Fruit fly (Drosophila melanogaster) whole organism, embryonic: ENCODE measurements around the gene dlt.

Experiments
- Abd-B ChIP-seq: fragments of 200-800 bp; sonication (Bioruptor generic); optimal IDR thresholded peaks from 2 replicates; lab custom pipeline; 2018; ENCODE audit warnings: missing biosample characterization, mild to moderate bottlenecking, missing genetic modification characterization, moderate library complexity
- Antp ChIP-seq: fragments of 200-800 bp; sonication (Bioruptor generic); optimal IDR thresholded peaks from 3 replicates; lab custom pipeline; 2016; ENCODE audit warnings: missing biosample characterization, missing genetic modification characterization
- BtbVII ChIP-seq: fragments of 200-800 bp; sonication (Bioruptor generic); optimal IDR thresholded peaks from 3 replicates; lab custom pipeline; 2017; ENCODE audit warnings: missing biosample characterization, mild to moderate bottlenecking, missing genetic modification characterization
- CG10147 ChIP-seq: fragments of 200-800 bp; sonication (Bioruptor generic); optimal IDR thresholded peaks from 2 replicates; lab custom pipeline; 2019; ENCODE audit warnings: missing biosample characterization, mild to moderate bottlenecking, missing genetic modification characterization, moderate library complexity
- CG10543 ChIP-seq: fragments of 200-800 bp; sonication (Bioruptor generic); optimal IDR thresholded peaks from 3 replicates; lab custom pipeline; 2017; ENCODE audit warnings: missing biosample characterization, mild to moderate bottlenecking, missing genetic modification characterization, moderate library complexity
- CG10959 ChIP-seq: fragments of 200-800 bp; sonication (Bioruptor generic); IDR thresholded peaks from 2 replicates; pipeline ENCODE4 v1.3.6; 2022; ENCODE audit warnings: missing biosample characterization, missing genetic modification characterization
- CG15011 ChIP-seq: fragments of 200-800 bp; sonication (Bioruptor generic); optimal IDR thresholded peaks from 3 replicates; lab custom pipeline; 2018; ENCODE audit warnings: missing biosample characterization, mild to moderate bottlenecking, missing genetic modification characterization
- CG1603 ChIP-seq: fragments of 200-800 bp; sonication (Bioruptor generic); optimal IDR thresholded peaks from 2 replicates; lab custom pipeline; 2019; ENCODE audit warnings: missing biosample characterization, mild to moderate bottlenecking, missing genetic modification characterization, moderate library complexity
- CG17568 ChIP-seq: fragments of 200-800 bp; sonication (Bioruptor generic); optimal IDR thresholded peaks from 2 replicates; lab custom pipeline; 2018; ENCODE audit warnings: missing biosample characterization, mild to moderate bottlenecking, missing genetic modification characterization, moderate library complexity
- CG30431 ChIP-seq: fragments of 200-800 bp; sonication (Bioruptor generic); optimal IDR thresholded peaks from 2 replicates; lab custom pipeline; 2017; ENCODE audit warnings: missing biosample characterization, missing genetic modification characterization
- CG3163 ChIP-seq: fragments of 200-800 bp; sonication (Bioruptor generic); optimal IDR thresholded peaks from 3 replicates; lab custom pipeline; 2016; ENCODE audit warnings: missing biosample characterization, missing genetic modification characterization
- CG32767 ChIP-seq: fragments of 200-800 bp; sonication (Bioruptor generic); IDR thresholded peaks from 2 replicates; pipeline ENCODE4 v1.3.6; 2022; ENCODE audit warnings: missing biosample characterization, missing genetic modification characterization
- CG34376 ChIP-seq: fragments of 200-800 bp; sonication (Bioruptor generic); optimal IDR thresholded peaks from 2 replicates; lab custom pipeline; 2018; ENCODE audit warnings: missing biosample characterization, mild to moderate bottlenecking, missing genetic modification characterization
- CG4360 ChIP-seq: fragments of 200-800 bp; sonication (Bioruptor generic); IDR thresholded peaks from 2 replicates; pipeline ENCODE4 v1.3.6; 2022; ENCODE audit warnings: missing biosample characterization, missing genetic modification characterization
- CG4730 ChIP-seq: fragments of 200-800 bp; sonication (Bioruptor generic); IDR thresholded peaks from 2 replicates; pipeline ENCODE4 v1.3.6; 2022; ENCODE audit warnings: missing biosample characterization, missing genetic modification characterization
- CG4820 ChIP-seq: fragments of 200-800 bp; sonication (Bioruptor generic); optimal IDR thresholded peaks from 3 replicates; lab custom pipeline; 2016; ENCODE audit warnings: missing biosample characterization, missing genetic modification characterization
- CG4854 ChIP-seq: fragments of 200-800 bp; sonication (Bioruptor generic); optimal IDR thresholded peaks from 2 replicates; lab custom pipeline; 2016; ENCODE audit warnings: missing biosample characterization, missing genetic modification characterization, inconsistent platforms
- CG6654 ChIP-seq: fragments of 200-800 bp; sonication (Bioruptor generic); optimal IDR thresholded peaks from 2 replicates; lab custom pipeline; 2017; ENCODE audit warnings: missing biosample characterization, mild to moderate bottlenecking, missing genetic modification characterization
- CG6683 ChIP-seq: fragments of 200-800 bp; sonication (Bioruptor generic); optimal IDR thresholded peaks from 2 replicates; lab custom pipeline; 2017; ENCODE audit warnings: missing biosample characterization, mild to moderate bottlenecking, missing genetic modification characterization, missing genetic modification reagents
- CG7963 ChIP-seq: fragments of 200-800 bp; sonication (Bioruptor generic); IDR thresholded peaks from 3 replicates; pipeline ENCODE4 v1.3.6; 2022; ENCODE audit warnings: missing biosample characterization, missing genetic modification characterization; ENCODE audit not compliant: partially characterized antibody
- CG8359 ChIP-seq: fragments of 200-800 bp; sonication (Bioruptor generic); optimal IDR thresholded peaks from 2 replicates; lab custom pipeline; 2017; ENCODE audit warnings: missing biosample characterization, mild to moderate bottlenecking, missing genetic modification characterization, borderline replicate concordance
- CG8765 ChIP-seq: fragments of 200-800 bp; sonication (Bioruptor generic); IDR thresholded peaks from 2 replicates; pipeline ENCODE4 v1.3.6; 2022; ENCODE audit warnings: missing biosample characterization, missing genetic modification characterization
- Doc2 ChIP-seq: fragments of 200-800 bp; sonication (Bioruptor generic); IDR thresholded peaks from 2 replicates; pipeline ENCODE4 v1.3.6; 2022; ENCODE audit warnings: missing biosample characterization, missing genetic modification characterization
- Fer3 ChIP-seq: fragments of 200-800 bp; sonication (Bioruptor generic); optimal IDR thresholded peaks from 2 replicates; lab custom pipeline; 2018; ENCODE audit warnings: missing biosample characterization, mild to moderate bottlenecking, missing genetic modification characterization, moderate library complexity
- GATAe ChIP-seq: fragments of 200-800 bp; sonication (Bioruptor generic); conservative IDR thresholded peaks from 2 replicates; pipeline ENCODE4 v1.3.6; 2022; ENCODE audit warnings: missing biosample characterization, missing genetic modification characterization
- Med ChIP-seq: fragments of 200-800 bp; sonication (Bioruptor generic); peaks from one replicate; lab custom pipeline; 2016; ENCODE audit warnings: missing biosample characterization, missing genetic modification characterization, mild to moderate bottlenecking, inconsistent platforms, moderate library complexity
- PHDP ChIP-seq: fragments of 200-800 bp; sonication (Bioruptor generic); optimal IDR thresholded peaks from 3 replicates; lab custom pipeline; 2018; ENCODE audit warnings: missing biosample characterization, mild to moderate bottlenecking, missing genetic modification characterization, moderate library complexity
- Ptx1 ChIP-seq: fragments of 200-800 bp; sonication (Bioruptor generic); IDR thresholded peaks from 2 replicates; pipeline ENCODE4 v1.3.6; 2022; ENCODE audit warnings: missing biosample characterization, missing genetic modification characterization
- Usf ChIP-seq: fragments of 200-800 bp; sonication (Bioruptor generic); optimal IDR thresholded peaks from 2 replicates; lab custom pipeline; 2017; ENCODE audit warnings: missing genotype, missing biosample characterization, missing genetic modification characterization
- Vsx1 ChIP-seq: fragments of 200-800 bp; sonication (Bioruptor generic); optimal IDR thresholded peaks from 2 replicates; lab custom pipeline; 2017; ENCODE audit warnings: missing biosample characterization, mild to moderate bottlenecking, missing genetic modification characterization, missing genetic modification reagents
- YL-1 ChIP-seq: fragments of 200-800 bp; sonication (Bioruptor generic); optimal IDR thresholded peaks from 3 replicates; lab custom pipeline; 2017; ENCODE audit warnings: missing biosample characterization, mild to moderate bottlenecking, missing genetic modification characterization
- aop ChIP-seq: fragments of 200-800 bp; sonication (Bioruptor generic); IDR thresholded peaks from 2 replicates; pipeline ENCODE4 v1.3.6; 2022; ENCODE audit warnings: missing biosample characterization, missing genetic modification characterization
- chinmo ChIP-seq: fragments of 200-800 bp; sonication (Bioruptor generic); IDR thresholded peaks from 4 replicates; pipeline ENCODE4 v1.3.6; 2022; ENCODE audit warnings: missing biosample characterization, missing genetic modification characterization; ENCODE audit not compliant: partially characterized antibody
- crc ChIP-seq: fragments of 200-800 bp; sonication (Bioruptor generic); optimal IDR thresholded peaks from 2 replicates; lab custom pipeline; 2016; ENCODE audit warnings: missing biosample characterization, missing genetic modification characterization
- crp ChIP-seq, 2 experiments: fragments of 200-800 bp; sonication (Bioruptor generic); optimal IDR thresholded peaks; 2 replicates in 1 of 2; 3 replicates in 1 of 2; lab custom pipeline; 2017; ENCODE audit warnings: missing biosample characterization in 2 of 2, missing genetic modification characterization in 2 of 2, mild to moderate bottlenecking in 1 of 2, moderate library complexity in 1 of 2
- gce ChIP-seq: fragments of 200-800 bp; sonication (Bioruptor generic); IDR thresholded peaks from 3 replicates; pipeline ENCODE4 v1.3.6; 2022; ENCODE audit warnings: missing biosample characterization, missing genetic modification characterization
- klu ChIP-seq: fragments of 200-800 bp; sonication (Bioruptor generic); IDR thresholded peaks from 2 replicates; pipeline ENCODE4 v1.3.6; 2022; ENCODE audit warnings: missing biosample characterization, missing genetic modification characterization
- mirr ChIP-seq: fragments of 200-800 bp; sonication (Bioruptor generic); optimal IDR thresholded peaks from 3 replicates; lab custom pipeline; 2018; ENCODE audit warnings: missing biosample characterization, mild to moderate bottlenecking, missing genetic modification characterization
- nerfin-1 ChIP-seq: fragments of 200-800 bp; sonication (Bioruptor generic); optimal IDR thresholded peaks from 3 replicates; lab custom pipeline; 2019; ENCODE audit warnings: missing biosample characterization, mild to moderate bottlenecking, missing genetic modification characterization, moderate library complexity
- onecut ChIP-seq: fragments of 200-800 bp; sonication (Bioruptor generic); IDR thresholded peaks from 2 replicates; pipeline ENCODE4 v1.3.6; 2022; ENCODE audit warnings: missing biosample characterization, missing genetic modification characterization
- pan ChIP-seq, 4 experiments: fragments of >200 bp in 3 of 4; fragments of 200-800 bp in 1 of 4; sonication (Bioruptor generic) in 1 of 4; optimal IDR thresholded peaks in 3 of 4; IDR thresholded peaks in 1 of 4; 2 replicates each; pipeline versions ENCODE4 v1.3.6 to Lab custom; 2017 to 2022; ENCODE audit warnings: missing biosample characterization in 2 of 4, missing genetic modification characterization in 2 of 4, mixed read lengths in 1 of 4
- pita ChIP-seq: fragments of 200-800 bp; sonication (Bioruptor generic); optimal IDR thresholded peaks from 2 replicates; lab custom pipeline; 2017; ENCODE audit warnings: missing biosample characterization, mild to moderate bottlenecking, missing genetic modification characterization
- sc ChIP-seq, 3 experiments: fragments of >200 bp in 2 of 3; fragments of 200-800 bp in 1 of 3; sonication (Bioruptor generic) in 1 of 3; optimal IDR thresholded peaks; 2 replicates in 2 of 3; 3 replicates in 1 of 3; lab custom pipeline; 2017; ENCODE audit warnings: mild to moderate bottlenecking in 1 of 3, missing biosample characterization in 1 of 3, missing genetic modification characterization in 1 of 3, missing genetic modification reagents in 1 of 3
- sima ChIP-seq: fragments of 200-800 bp; sonication (Bioruptor generic); optimal IDR thresholded peaks from 2 replicates; lab custom pipeline; 2016; ENCODE audit warnings: missing biosample characterization, missing genetic modification characterization
- slou ChIP-seq: fragments of 200-800 bp; sonication (Bioruptor generic); optimal IDR thresholded peaks from 3 replicates; lab custom pipeline; 2016; ENCODE audit warnings: missing biosample characterization, missing genetic modification characterization
- unpg ChIP-seq: fragments of 200-800 bp; sonication (Bioruptor generic); optimal IDR thresholded peaks from 3 replicates; lab custom pipeline; 2018; ENCODE audit warnings: missing biosample characterization, mild to moderate bottlenecking, missing genetic modification characterization, moderate library complexity
- vfl ChIP-seq: fragments of 200-800 bp; sonication (Bioruptor generic); optimal IDR thresholded peaks from 2 replicates; lab custom pipeline; 2016; ENCODE audit warnings: missing biosample characterization, missing genetic modification characterization

dlt gene

DNA sequence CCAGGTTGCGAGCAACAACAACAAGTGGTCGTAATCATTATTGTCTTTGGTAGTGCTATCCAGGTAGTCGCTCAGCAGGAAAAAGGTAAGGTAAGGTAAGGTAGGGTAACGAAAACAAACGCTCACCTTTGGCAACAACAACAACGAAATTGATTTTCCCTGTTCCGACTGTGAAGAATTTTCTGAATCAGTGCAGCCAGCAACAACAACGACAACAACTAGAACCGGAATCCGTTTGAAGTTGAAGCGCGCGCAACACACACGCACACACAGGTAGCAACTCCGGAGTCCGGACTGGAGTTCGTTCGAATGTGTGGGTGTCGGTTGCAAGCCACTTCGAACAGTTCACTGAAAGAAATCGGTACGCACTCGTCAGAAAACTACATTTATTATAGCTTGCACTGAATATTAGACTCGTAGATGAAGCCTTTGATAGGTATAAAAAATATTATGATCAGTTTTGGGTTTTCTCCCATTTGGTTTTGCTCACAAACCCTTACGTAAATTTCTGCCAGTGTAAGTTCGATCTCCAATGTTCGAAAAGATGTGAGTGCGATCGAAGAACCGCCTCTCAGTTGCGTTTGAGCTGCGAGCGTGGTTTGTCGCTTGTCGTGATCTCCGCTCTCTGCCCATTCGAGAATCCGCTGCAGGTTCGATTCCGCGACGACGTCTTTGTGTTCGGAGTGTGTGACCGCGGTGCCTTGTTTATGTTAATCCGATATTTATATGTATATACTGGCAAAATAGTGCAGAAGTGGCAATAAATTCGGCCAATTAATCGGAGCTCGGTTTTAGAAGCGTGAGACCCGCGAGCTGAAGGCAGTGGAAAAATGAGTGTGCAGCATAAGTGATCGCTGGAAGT is 48.6 kb downstream of the dlt start, which contains the start of gene CG13921 (continued):
- TF ChIP-seq CG17568 (GFP tag; lab: Kevin White, UChicago) = no peak
- peak; percentile 98 for TF ChIP-seq vfl
- peak; percentile 99 for TF ChIP-seq CG30431
- TF ChIP-seq CG6654 = peak; percentile 92
- TF ChIP-seq gce (GFP tag; lab: Robert Waterston, UW) = peak; percentile 98
- TF ChIP-seq CG34376 (GFP tag; lab: Kevin White, UChicago) = peak; percentile 93
- peak; percentile 99 for TF ChIP-seq CG8765 (GFP tag; lab: Robert Waterston, UW)
- TF ChIP-seq PHDP (tag; lab: Kevin White, UChicago) = peak; percentile 98
- TF ChIP-seq CG32767 (GFP tag; lab: Robert Waterston, UW) = peak; percentile 98
- TF ChIP-seq Fer3 = peak; percentile 98
- TF ChIP-seq unpg = peak; percentile 99
- peak; percentile 99 for TF ChIP-seq CG4854 (GFP tag; lab: Kevin White, UChicago)
- peak; percentile 99 for TF ChIP-seq CG1603 (tag; lab: Kevin White, UChicago)
- TF ChIP-seq CG4730 (GFP tag; lab: Robert Waterston, UW) = peak; percentile 99
- peak; percentile 69; the same call in 1 of the 4 replicates for TF ChIP-seq chinmo (GFP tag; lab: Robert Waterston, UW)
- peak; percentile 100 for TF ChIP-seq Antp (GFP tag; lab: Kevin White, UChicago)
- TF ChIP-seq GATAe (GFP tag; lab: Robert Waterston, UW) = peak; percentile 91
- peak; percentile 100 for TF ChIP-seq CG10959 (GFP tag; lab: Robert Waterston, UW)
- peak; percentile 99 for TF ChIP-seq CG4820 (GFP tag; lab: Kevin White, UChicago)
- TF ChIP-seq Vsx1 = peak; percentile 97
- peak; percentile 98 for TF ChIP-seq CG4360 (GFP tag; lab: Robert Waterston, UW)
- peak; percentile 98 for TF ChIP-seq CG10147
- TF ChIP-seq BtbVII (GFP tag; lab: Kevin White, UChicago) = peak; percentile 97
- TF ChIP-seq CG15011 (GFP tag; lab: Kevin White, UChicago) = peak; percentile 98
- TF ChIP-seq Abd-B = peak; percentile 98
- TF ChIP-seq CG7963 = no peak
- TF ChIP-seq onecut (GFP tag; lab: Robert Waterston, UW) = peak; percentile 99
- peak; percentile 99 for TF ChIP-seq klu (GFP tag; lab: Robert Waterston, UW)
- peak; percentile 95 for TF ChIP-seq Ptx1 (GFP tag; lab: Robert Waterston, UW)
- TF ChIP-seq CG6683 = peak; percentile 94
- TF ChIP-seq Med (GFP tag; lab: Kevin White, UChicago) = peak; percentile 100
- TF ChIP-seq slou = peak; percentile 98
- TF ChIP-seq crp (GFP tag; optimal IDR thresholded peaks at IDR 0.05; lab: Kevin White, UChicago) = peak in 1 of 2 experiments; percentile 76
- TF ChIP-seq CG3163 = peak; percentile 93
- no peak for TF ChIP-seq pita (GFP tag; lab: Kevin White, UChicago)
- peak; percentile 89 for TF ChIP-seq mirr (GFP tag; lab: Kevin White, UChicago)
- TF ChIP-seq Doc2 (GFP tag; lab: Robert Waterston, UW) = peak; percentile 95
- TF ChIP-seq nerfin-1 (tag; lab: Kevin White, UChicago) = peak; percentile 98
- TF ChIP-seq CG10543 (GFP tag; lab: Kevin White, UChicago) = peak; percentile 91
- peak; percentile 98 for TF ChIP-seq sima
- peak; percentile 96 for TF ChIP-seq YL-1 (GFP tag; lab: Kevin White, UChicago)
- TF ChIP-seq pan (optimal IDR thresholded peaks at IDR 0.05; lab: Kevin White, UChicago) = no peak
- TF ChIP-seq pan (GFP tag; optimal IDR thresholded peaks at IDR 0.05 in 1 of 2, IDR thresholded peaks at IDR 0.05 in 1 of 2) = peak in 1 of 2 experiments; percentile 99
- TF ChIP-seq sc (optimal IDR thresholded peaks at IDR 0.05; lab: Kevin White, UChicago) = no peak
- peak; percentile 98 for TF ChIP-seq sc (GFP tag; optimal IDR thresholded peaks at IDR 0.05; lab: Kevin White, UChicago)
- peak; percentile 97 for TF ChIP-seq aop (GFP tag; lab: Robert Waterston, UW)
- peak; percentile 99 for TF ChIP-seq crc (GFP tag; lab: Kevin White, UChicago)
- TF ChIP-seq Usf (GFP tag; lab: Kevin White, UChicago) = peak; percentile 99
- TF ChIP-seq CG8359 (GFP tag; lab: Kevin White, UChicago) = peak; percentile 96
